Worm (Caenorhabditis elegans) whole organism, L2 larva: ENCODE data around the gene T21C9.9.

Experiments used
- C34F6.9 ChIP-seq: fragments of 150-350 bp; optimal IDR thresholded peaks from 2 replicates; lab custom pipeline; 2014; ENCODE audit warnings: missing biosample characterization, missing genetic modification characterization
- F13H6.1 ChIP-seq: sonication (generic microtip); optimal IDR thresholded peaks from 2 replicates; lab custom pipeline; 2016; ENCODE audit warnings: missing genetic modification characterization, missing compliant biosample characterization
- R02D3.7 ChIP-seq: fragments of 150-350 bp; optimal IDR thresholded peaks from 2 replicates; lab custom pipeline; 2014; ENCODE audit warnings: missing biosample characterization, missing genetic modification characterization
- Y55F3AM.14 ChIP-seq: fragments of 200-800 bp; sonication (Bioruptor generic); optimal IDR thresholded peaks from 2 replicates; lab custom pipeline; 2018; ENCODE audit warnings: mild to moderate bottlenecking, missing genetic modification characterization, missing compliant biosample characterization
- ZK546.5 ChIP-seq: sonication (generic microtip); optimal IDR thresholded peaks from 2 replicates; lab custom pipeline; 2017; ENCODE audit warnings: missing biosample characterization, missing genetic modification characterization
- alr-1 ChIP-seq: fragments of 150-350 bp; optimal IDR thresholded peaks from 2 replicates; lab custom pipeline; 2014; ENCODE audit warnings: missing biosample characterization, missing genetic modification characterization
- aly-2 ChIP-seq: fragments of 150-350 bp; optimal IDR thresholded peaks from 2 replicates; lab custom pipeline; 2014; ENCODE audit warnings: missing biosample characterization, missing genetic modification characterization
- ama-1 ChIP-seq: fragments of 150-350 bp; optimal IDR thresholded peaks from 2 replicates; lab custom pipeline; 2018; ENCODE audit warnings: inconsistent platforms
- blmp-1 ChIP-seq: sonication (generic microtip); optimal IDR thresholded peaks from 2 replicates; lab custom pipeline; 2017; ENCODE audit warnings: missing genetic modification characterization, mild to moderate bottlenecking, missing compliant biosample characterization, antibody characterized with exemption, moderate library complexity; ENCODE audit not compliant: insufficient read depth
- ceh-16 ChIP-seq: fragments of 150-350 bp; optimal IDR thresholded peaks from 2 replicates; lab custom pipeline; 2014; ENCODE audit warnings: missing biosample characterization, missing genetic modification characterization
- crh-2 ChIP-seq: sonication (generic microtip); optimal IDR thresholded peaks from 2 replicates; lab custom pipeline; 2017; ENCODE audit warnings: missing biosample characterization, missing genetic modification characterization
- dmd-4 ChIP-seq: sonication (generic microtip); optimal IDR thresholded peaks from 2 replicates; lab custom pipeline; 2017; ENCODE audit warnings: missing biosample characterization, missing genetic modification characterization
- egl-27 ChIP-seq: sonication (generic microtip); optimal IDR thresholded peaks from 3 replicates; lab custom pipeline; 2017; ENCODE audit warnings: missing biosample characterization, missing genetic modification reagents, missing genetic modification characterization
- elt-3 ChIP-seq: sonication (generic microtip); optimal IDR thresholded peaks from 2 replicates; lab custom pipeline; 2017; ENCODE audit warnings: missing biosample characterization, missing genetic modification characterization
- fos-1 ChIP-seq: fragments of 150-350 bp; optimal IDR thresholded peaks from 2 replicates; lab custom pipeline; 2014; ENCODE audit warnings: missing biosample characterization, missing genetic modification characterization
- gmeb-1 ChIP-seq: fragments of 150-350 bp; optimal IDR thresholded peaks from 2 replicates; lab custom pipeline; 2014; ENCODE audit warnings: missing biosample characterization, missing genetic modification characterization
- lin-11 ChIP-seq: fragments of 150-350 bp; sonication (generic microtip); optimal IDR thresholded peaks from 2 replicates; lab custom pipeline; 2014; ENCODE audit warnings: missing biosample characterization, missing genetic modification characterization, inconsistent platforms, mixed read lengths
- lin-13 ChIP-seq: fragments of 150-350 bp; optimal IDR thresholded peaks from 2 replicates; lab custom pipeline; 2014; ENCODE audit warnings: missing biosample characterization, missing genetic modification reagents, missing genetic modification characterization
- mab-5 ChIP-seq: fragments of 150-350 bp; optimal IDR thresholded peaks from 2 replicates; lab custom pipeline; 2014; ENCODE audit warnings: missing biosample characterization, missing genetic modification characterization
- mbf-1 ChIP-seq: sonication (generic microtip); optimal IDR thresholded peaks from 2 replicates; lab custom pipeline; 2017; ENCODE audit warnings: missing biosample characterization, missing genetic modification characterization
- nhr-10 ChIP-seq: sonication (generic microtip); optimal IDR thresholded peaks from 2 replicates; lab custom pipeline; 2017; ENCODE audit warnings: missing biosample characterization, missing genetic modification characterization
- nhr-12 ChIP-seq: fragments of 150-350 bp; optimal IDR thresholded peaks from 2 replicates; lab custom pipeline; 2014; ENCODE audit warnings: missing biosample characterization, missing genetic modification characterization
- nhr-129 ChIP-seq: fragments of 150-350 bp; optimal IDR thresholded peaks from 2 replicates; lab custom pipeline; 2014; ENCODE audit warnings: missing biosample characterization, missing genetic modification characterization
- nhr-21 ChIP-seq: fragments of 150-350 bp; optimal IDR thresholded peaks from 2 replicates; lab custom pipeline; 2014; ENCODE audit warnings: missing biosample characterization, missing genetic modification characterization
- nhr-23 ChIP-seq: fragments of 150-350 bp; optimal IDR thresholded peaks from 2 replicates; lab custom pipeline; 2014; ENCODE audit warnings: missing biosample characterization, missing genetic modification reagents, missing genetic modification characterization
- nhr-237 ChIP-seq: fragments of 150-350 bp; optimal IDR thresholded peaks from 2 replicates; lab custom pipeline; 2014; ENCODE audit warnings: missing biosample characterization, missing genetic modification characterization
- nhr-25 ChIP-seq: fragments of 150-350 bp; sonication (generic microtip); optimal IDR thresholded peaks from 3 replicates; lab custom pipeline; 2014; ENCODE audit warnings: missing biosample characterization, missing genetic modification characterization
- nhr-6 ChIP-seq: fragments of 150-350 bp; optimal IDR thresholded peaks from 2 replicates; lab custom pipeline; 2014; ENCODE audit warnings: missing biosample characterization, missing genetic modification characterization
- peb-1 ChIP-seq: fragments of 150-350 bp; optimal IDR thresholded peaks from 2 replicates; lab custom pipeline; 2014; ENCODE audit warnings: missing biosample characterization, missing genetic modification characterization
- sem-4 ChIP-seq: fragments of 150-350 bp; optimal IDR thresholded peaks from 2 replicates; lab custom pipeline; 2014; ENCODE audit warnings: missing biosample characterization, missing genetic modification reagents, missing genetic modification characterization
- skn-1 ChIP-seq: sonication (generic microtip); optimal IDR thresholded peaks from 2 replicates; lab custom pipeline; 2017; ENCODE audit warnings: missing biosample characterization, missing genetic modification characterization
- sma-3 ChIP-seq: sonication (generic microtip); optimal IDR thresholded peaks from 2 replicates; lab custom pipeline; 2016; ENCODE audit warnings: missing genetic modification reagents, missing genetic modification characterization, missing compliant biosample characterization
- sma-9 ChIP-seq, 2 experiments: fragments of 150-350 bp in 1 of 2; sonication (generic microtip) in 1 of 2; optimal IDR thresholded peaks; 2 replicates each; lab custom pipeline; 2014 to 2016; ENCODE audit warnings: missing genetic modification characterization in 2 of 2, mild to moderate bottlenecking in 1 of 2, missing biosample characterization in 1 of 2, missing compliant biosample characterization in 1 of 2, missing genetic modification reagents in 1 of 2, moderate library complexity in 1 of 2
- snpc-4 ChIP-seq: fragments of 150-350 bp; optimal IDR thresholded peaks from 2 replicates; lab custom pipeline; 2014; ENCODE audit warnings: missing biosample characterization, missing genetic modification characterization
- unc-39 ChIP-seq: fragments of 150-350 bp; optimal IDR thresholded peaks from 2 replicates; lab custom pipeline; 2014; ENCODE audit warnings: missing biosample characterization, missing genetic modification characterization
- unc-55 ChIP-seq: fragments of 150-350 bp; sonication (generic microtip); optimal IDR thresholded peaks from 3 replicates; lab custom pipeline; 2014; ENCODE audit warnings: missing biosample characterization, missing genetic modification reagents, missing genetic modification characterization
- zag-1 ChIP-seq: fragments of 150-350 bp; optimal IDR thresholded peaks from 2 replicates; lab custom pipeline; 2014; ENCODE audit warnings: missing biosample characterization, missing genetic modification characterization
- ztf-1 ChIP-seq: fragments of 200-800 bp; sonication (Bioruptor generic); conservative IDR thresholded peaks from 2 replicates; pipeline ENCODE4 v1.3.6; 2022; ENCODE audit warnings: missing genetic modification characterization, missing compliant biosample characterization
- ztf-11 ChIP-seq: sonication (generic microtip); optimal IDR thresholded peaks from 2 replicates; lab custom pipeline; 2017; ENCODE audit warnings: missing biosample characterization, missing genetic modification characterization
- ztf-4 ChIP-seq: fragments of 150-350 bp; optimal IDR thresholded peaks from 2 replicates; lab custom pipeline; 2014; ENCODE audit warnings: missing biosample characterization, missing genetic modification characterization

The T21C9.9 gene

ce11 chrV:10589774-10590528, 2.4 kb downstream of the T21C9.9 start, which contains the start of gene ttr-23:
ttr-23 (minus strand) TSS chrV:10589860.
- TF ChIP-seq elt-3 (tag; lab: Kevin White, UChicago): no peak
- no peak for TF ChIP-seq nhr-12 (tag; lab: Kevin White, UChicago)
- no peak for TF ChIP-seq unc-39 (tag; lab: Kevin White, UChicago)
- peak; percentile 32 for TF ChIP-seq crh-2
- no peak for TF ChIP-seq R02D3.7 (tag; lab: Kevin White, UChicago)
- no peak for TF ChIP-seq nhr-21
- peak; percentile 54 for TF ChIP-seq nhr-129 (tag; lab: Kevin White, UChicago)
- TF ChIP-seq alr-1 (tag; lab: Kevin White, UChicago): no peak
- peak; percentile 44 for TF ChIP-seq fos-1

ce11 chrV:10588694-10589093, 3.7 kb downstream of the T21C9.9 start, which contains the start of gene srg-32:
srg-32 (minus strand) TSS chrV:10588794.
- TF ChIP-seq zag-1 (tag; lab: Kevin White, UChicago): no peak
- no peak for TF ChIP-seq peb-1 (tag; lab: Kevin White, UChicago)
- TF ChIP-seq nhr-129 (tag; lab: Kevin White, UChicago): no peak
- no peak for TF ChIP-seq skn-1 (tag; lab: Kevin White, UChicago)
- no peak for TF ChIP-seq nhr-237 (tag; lab: Kevin White, UChicago)
- TF ChIP-seq nhr-25 (tag; lab: Kevin White, UChicago): no peak
- no peak for TF ChIP-seq lin-11
- TF ChIP-seq unc-55 (GFP tag; lab: Kevin White, UChicago): no peak

- TF ChIP-seq zag-1 (tag; lab: Kevin White, UChicago) (no peak), dmd-4 (tag; lab: Kevin White, UChicago) (no peak), ztf-4 (tag; lab: Kevin White, UChicago) (no peak), lin-11 (no peak), C34F6.9 (tag; lab: Kevin White, UChicago) (no peak), blmp-1 (no peak), fos-1 (peak; percentile 30), nhr-25 (tag; lab: Kevin White, UChicago) (no peak)
These were observed 10.5 kb downstream of the T21C9.9 start, which contains the start of gene T21C9.6 for ce11 chrV:10581837-10582300. T21C9.6 (plus strand) TSS chrV:10581887.

ce11 chrV:10580638-10581037, 11.7 kb downstream of the T21C9.9 start:
- peak; percentile 5 for TF ChIP-seq gmeb-1 (tag; lab: Kevin White, UChicago)
- no peak for TF ChIP-seq unc-55 (GFP tag; lab: Kevin White, UChicago)
- peak; percentile 83 for TF ChIP-seq fos-1
- no peak for TF ChIP-seq F13H6.1
- TF ChIP-seq ceh-16 (tag; lab: Kevin White, UChicago): no peak
- peak; percentile 23 for TF ChIP-seq crh-2
- no peak for TF ChIP-seq blmp-1
- no peak for TF ChIP-seq C34F6.9 (tag; lab: Kevin White, UChicago)
- TF ChIP-seq unc-39 (tag; lab: Kevin White, UChicago): no peak
- TF ChIP-seq nhr-129 (tag; lab: Kevin White, UChicago): no peak
- TF ChIP-seq skn-1 (tag; lab: Kevin White, UChicago): peak; percentile 46
- peak; percentile 32 for TF ChIP-seq sma-9 (GFP tag; optimal IDR thresholded peaks at IDR 0.05; lab: Kevin White, UChicago)
- no peak for TF ChIP-seq sma-9 (tag; optimal IDR thresholded peaks at IDR 0.05; lab: Kevin White, UChicago)
- no peak for TF ChIP-seq peb-1 (tag; lab: Kevin White, UChicago)
- TF ChIP-seq Y55F3AM.14 (GFP tag; lab: Kevin White, UChicago): no peak
- TF ChIP-seq ama-1 (lab: Kevin White, UChicago): no peak
- no peak for TF ChIP-seq mbf-1 (tag; lab: Kevin White, UChicago)
- no peak for TF ChIP-seq elt-3 (tag; lab: Kevin White, UChicago)

- TF ChIP-seq ztf-1 (GFP tag; lab: Robert Waterston, UW) (no peak), sma-3 (GFP tag; lab: Kevin White, UChicago) (peak; percentile 65), ZK546.5 (no peak), skn-1 (tag; lab: Kevin White, UChicago) (no peak), ama-1 (lab: Kevin White, UChicago) (no peak), zag-1 (tag; lab: Kevin White, UChicago) (no peak), blmp-1 (peak; percentile 17), sem-4 (tag; lab: Kevin White, UChicago) (peak; percentile 25), elt-3 (tag; lab: Kevin White, UChicago) (no peak), gmeb-1 (tag; lab: Kevin White, UChicago) (peak; percentile 85), mab-5 (tag; lab: Kevin White, UChicago) (peak; percentile 72), C34F6.9 (tag; lab: Kevin White, UChicago) (peak; percentile 90), lin-13 (peak; percentile 50), nhr-237 (tag; lab: Kevin White, UChicago) (no peak), ztf-11 (no peak), nhr-25 (tag; lab: Kevin White, UChicago) (no peak), nhr-129 (tag; lab: Kevin White, UChicago) (peak; percentile 51), R02D3.7 (tag; lab: Kevin White, UChicago) (peak; percentile 2), nhr-10 (tag; lab: Kevin White, UChicago) (peak; percentile 25), aly-2 (tag; lab: Kevin White, UChicago) (no peak), egl-27 (tag; lab: Kevin White, UChicago) (peak; percentile 79), fos-1 (peak; percentile 29), F13H6.1 (peak; percentile 79), nhr-21 (peak; percentile 61), nhr-23 (tag; lab: Kevin White, UChicago) (no peak), nhr-6 (no peak), snpc-4 (tag; lab: Kevin White, UChicago) (peak; percentile 49)
These were observed 13.4 kb downstream of the T21C9.9 start, which contains the start of the genes erh-1 and lpd-9 for ce11 chrV:10578938-10579337. erh-1 (minus strand) TSS chrV:10579141. lpd-9 (plus strand) TSS chrV:10579305.
